Worm (Caenorhabditis elegans) whole organism, late embryonic: ENCODE results near the gene W09C2.10.

Experiments used
- C08G9.2 ChIP-seq: sonication (generic microtip); optimal IDR thresholded peaks from 2 replicates; lab custom pipeline; 2016; ENCODE audit warnings: mild to moderate bottlenecking, missing genetic modification characterization, moderate library complexity, missing compliant biosample characterization
- F13H6.1 ChIP-seq: sonication (generic microtip); optimal IDR thresholded peaks from 2 replicates; lab custom pipeline; 2016; ENCODE audit warnings: missing genetic modification characterization, missing compliant biosample characterization
- Y22D7AL.16 ChIP-seq: sonication (generic microtip); optimal IDR thresholded peaks from 2 replicates; lab custom pipeline; 2016; ENCODE audit warnings: missing genetic modification characterization, missing compliant biosample characterization
- ama-1 ChIP-seq: fragments of 150-350 bp; optimal IDR thresholded peaks from 2 replicates; lab custom pipeline; 2014
- ceh-14 ChIP-seq: sonication (generic microtip); optimal IDR thresholded peaks from 2 replicates; lab custom pipeline; 2016; ENCODE audit warnings: missing genotype, missing genetic modification characterization, missing compliant biosample characterization
- ceh-19 ChIP-seq: fragments of 200-800 bp; sonication (Bioruptor generic); optimal IDR thresholded peaks from 2 replicates; lab custom pipeline; 2018; ENCODE audit warnings: mild to moderate bottlenecking, missing genetic modification characterization, missing compliant biosample characterization
- ceh-2 ChIP-seq: sonication (generic microtip); optimal IDR thresholded peaks from 2 replicates; lab custom pipeline; 2016; ENCODE audit warnings: missing genotype, missing genetic modification characterization, missing compliant biosample characterization
- ceh-22 ChIP-seq: sonication (generic microtip); optimal IDR thresholded peaks from 2 replicates; lab custom pipeline; 2017; ENCODE audit warnings: missing biosample characterization, missing genetic modification characterization
- ceh-30 ChIP-seq: fragments of 150-350 bp; optimal IDR thresholded peaks from 2 replicates; lab custom pipeline; 2014; ENCODE audit warnings: missing biosample characterization, missing genetic modification characterization
- ceh-31 ChIP-seq: sonication (generic microtip); optimal IDR thresholded peaks from 2 replicates; lab custom pipeline; 2016; ENCODE audit warnings: missing genetic modification characterization, missing compliant biosample characterization
- ceh-34 ChIP-seq: sonication (generic microtip); optimal IDR thresholded peaks from 2 replicates; lab custom pipeline; 2016; ENCODE audit warnings: mild to moderate bottlenecking, missing genetic modification characterization, missing compliant biosample characterization
- ceh-45 ChIP-seq: fragments of 200-800 bp; sonication (Bioruptor generic); IDR thresholded peaks from 2 replicates; pipeline ENCODE4 v1.3.6; 2022; ENCODE audit warnings: missing genetic modification reagents, missing genetic modification characterization, missing compliant biosample characterization
- ceh-48 ChIP-seq: sonication (generic microtip); optimal IDR thresholded peaks from 2 replicates; lab custom pipeline; 2016; ENCODE audit warnings: missing genetic modification characterization, inconsistent platforms, missing compliant biosample characterization
- ceh-6 ChIP-seq: fragments of 200-800 bp; sonication (Bioruptor generic); optimal IDR thresholded peaks from 2 replicates; lab custom pipeline; 2018; ENCODE audit warnings: mild to moderate bottlenecking, missing genetic modification characterization, missing compliant biosample characterization
- ceh-9 ChIP-seq: sonication (generic microtip); optimal IDR thresholded peaks from 2 replicates; lab custom pipeline; 2016; ENCODE audit warnings: mild to moderate bottlenecking, missing genetic modification characterization, inconsistent platforms, missing compliant biosample characterization
- elt-2 ChIP-seq: sonication (generic microtip); optimal IDR thresholded peaks from 2 replicates; lab custom pipeline; 2016; ENCODE audit warnings: missing genetic modification reagents, missing genetic modification characterization, missing compliant biosample characterization
- ets-4 ChIP-seq: sonication (generic microtip); optimal IDR thresholded peaks from 2 replicates; lab custom pipeline; 2016; ENCODE audit warnings: missing genetic modification characterization, missing compliant biosample characterization
- fkh-6 ChIP-seq: sonication (generic microtip); optimal IDR thresholded peaks from 2 replicates; lab custom pipeline; 2016; ENCODE audit warnings: missing genetic modification characterization, missing compliant biosample characterization
- gmeb-2 ChIP-seq: sonication (generic microtip); optimal IDR thresholded peaks from 2 replicates; lab custom pipeline; 2016; ENCODE audit warnings: missing genetic modification characterization, inconsistent platforms, missing compliant biosample characterization
- hlh-13 ChIP-seq: fragments of 200-800 bp; sonication (Bioruptor generic); optimal IDR thresholded peaks from 2 replicates; lab custom pipeline; 2018; ENCODE audit warnings: mild to moderate bottlenecking, missing genetic modification characterization, missing compliant biosample characterization
- hlh-30 ChIP-seq: sonication (generic microtip); optimal IDR thresholded peaks from 2 replicates; lab custom pipeline; 2017; ENCODE audit warnings: antibody characterized with exemption, missing genetic modification characterization, missing compliant biosample characterization; ENCODE audit not compliant: insufficient read depth
- hlh-6 ChIP-seq: sonication (generic microtip); optimal IDR thresholded peaks from 2 replicates; lab custom pipeline; 2016; ENCODE audit warnings: missing genotype, missing genetic modification characterization, missing compliant biosample characterization
- madf-2 ChIP-seq: sonication (generic microtip); optimal IDR thresholded peaks from 2 replicates; lab custom pipeline; 2017; ENCODE audit warnings: missing genetic modification characterization, missing compliant biosample characterization
- nfya-1 ChIP-seq: sonication (generic microtip); optimal IDR thresholded peaks from 2 replicates; lab custom pipeline; 2017; ENCODE audit warnings: missing genetic modification characterization, mild to moderate bottlenecking, missing compliant biosample characterization, antibody characterized with exemption, moderate library complexity
- nhr-11 ChIP-seq: fragments of 150-350 bp; optimal IDR thresholded peaks from 2 replicates; lab custom pipeline; 2014; ENCODE audit warnings: missing biosample characterization, missing genetic modification characterization
- nhr-232 ChIP-seq: sonication (generic microtip); optimal IDR thresholded peaks from 2 replicates; lab custom pipeline; 2016; ENCODE audit warnings: missing genetic modification characterization, missing compliant biosample characterization
- odd-2 ChIP-seq: sonication (generic microtip); optimal IDR thresholded peaks from 2 replicates; lab custom pipeline; 2017; ENCODE audit warnings: antibody characterized with exemption, mild to moderate bottlenecking, missing genetic modification characterization, missing compliant biosample characterization
- pax-1 ChIP-seq: fragments of 150-350 bp; optimal IDR thresholded peaks from 2 replicates; lab custom pipeline; 2014; ENCODE audit warnings: missing biosample characterization, missing genetic modification characterization
- pros-1 ChIP-seq: fragments of 150-350 bp; optimal IDR thresholded peaks from 2 replicates; lab custom pipeline; 2014; ENCODE audit warnings: missing biosample characterization, missing genetic modification reagents, missing genetic modification characterization
- sox-2 ChIP-seq: fragments of 200-800 bp; sonication (Bioruptor generic); IDR thresholded peaks from 2 replicates; pipeline ENCODE4 v1.3.6; 2022; ENCODE audit warnings: missing genetic modification reagents, missing genetic modification characterization, missing compliant biosample characterization
- sox-4 ChIP-seq: sonication (generic microtip); optimal IDR thresholded peaks from 2 replicates; lab custom pipeline; 2017; ENCODE audit warnings: mild to moderate bottlenecking, missing genetic modification characterization, inconsistent platforms, missing compliant biosample characterization
- ttx-3 ChIP-seq: sonication (generic microtip); optimal IDR thresholded peaks from 2 replicates; lab custom pipeline; 2016; ENCODE audit warnings: missing genetic modification reagents, missing genetic modification characterization, missing compliant biosample characterization
- unc-3 ChIP-seq, 2 experiments: fragments of 200-800 bp in 1 of 2; sonication (Bioruptor generic) in 1 of 2; sonication (generic microtip) in 1 of 2; conservative IDR thresholded peaks in 1 of 2; optimal IDR thresholded peaks in 1 of 2; 2 replicates each; pipeline versions ENCODE4 v1.3.6 to Lab custom; 2016 to 2022; ENCODE audit warnings: missing compliant biosample characterization in 2 of 2, missing genetic modification characterization in 2 of 2, missing genetic modification reagents in 1 of 2
- unc-42 ChIP-seq: sonication (generic microtip); optimal IDR thresholded peaks from 2 replicates; lab custom pipeline; 2016; ENCODE audit warnings: missing genotype, missing genetic modification characterization, missing compliant biosample characterization
- unc-55 ChIP-seq: sonication (generic microtip); optimal IDR thresholded peaks from 2 replicates; lab custom pipeline; 2017; ENCODE audit warnings: missing biosample characterization, missing genetic modification reagents, missing genetic modification characterization

Gene W09C2.10

ce11 chrIV:9655556-9655955, 30.7 kb upstream of the W09C2.10 start:
- peak; percentile 85 for TF ChIP-seq unc-42
- no peak for TF ChIP-seq hlh-30 (tag; lab: Kevin White, UChicago)
- no peak for TF ChIP-seq ceh-2 (tag; lab: Kevin White, UChicago)
- no peak for TF ChIP-seq pros-1
- TF ChIP-seq ceh-22 (tag; lab: Kevin White, UChicago), result no peak
- TF ChIP-seq ceh-31 (tag; lab: Kevin White, UChicago), result no peak

- no peak for TF ChIP-seq unc-55 (GFP tag; lab: Kevin White, UChicago)
- TF ChIP-seq ceh-48 (tag; lab: Kevin White, UChicago), result no peak
- no peak for TF ChIP-seq nfya-1
- TF ChIP-seq pros-1, result no peak
- TF ChIP-seq F13H6.1 (tag; lab: Kevin White, UChicago), result no peak
- TF ChIP-seq fkh-6 (tag; lab: Kevin White, UChicago), result no peak
- TF ChIP-seq gmeb-2 (tag; lab: Kevin White, UChicago), result no peak
- no peak for TF ChIP-seq nhr-11 (tag; lab: Kevin White, UChicago)
- no peak for TF ChIP-seq ceh-30
- TF ChIP-seq ama-1 (lab: Kevin White, UChicago), result no peak
- no peak for TF ChIP-seq C08G9.2
- no peak for TF ChIP-seq sox-4 (tag; lab: Kevin White, UChicago)
- TF ChIP-seq unc-3 (GFP tag; conservative IDR thresholded peaks at IDR 0.05; lab: Robert Waterston, UW), result no peak
- no peak for TF ChIP-seq unc-3 (tag; optimal IDR thresholded peaks at IDR 0.05; lab: Kevin White, UChicago)
- no peak for TF ChIP-seq ceh-45 (GFP tag; lab: Robert Waterston, UW)
Observed at ce11 chrIV:9654017-9654416, 29.1 kb upstream of the W09C2.10 start, which contains the start of gene F58G6.7. Gene F58G6.7 (plus strand): TSS chrIV:9654317.

- no peak for TF ChIP-seq nhr-232 (tag; lab: Kevin White, UChicago)
- TF ChIP-seq sox-4 (tag; lab: Kevin White, UChicago), result no peak
- TF ChIP-seq sox-2 (GFP tag; lab: Robert Waterston, UW), result no peak
- TF ChIP-seq ceh-2 (tag; lab: Kevin White, UChicago), result no peak
- TF ChIP-seq odd-2 (tag; lab: Kevin White, UChicago), result no peak
Observed at ce11 chrIV:9653184-9653583, 28.3 kb upstream of the W09C2.10 start, which contains the start of gene F58G6.3. Gene F58G6.3 (plus strand): TSS chrIV:9653535.

- TF ChIP-seq elt-2 (tag; lab: Kevin White, UChicago) (peak; percentile 69), ttx-3 (tag; lab: Kevin White, UChicago) (no peak)
- TF ChIP-seq, all 69 proteins: peak for 1
Observed at ce11 chrIV:9651234-9651633, 26.4 kb upstream of the W09C2.10 start, which contains the start of gene chca-1. Gene chca-1 (plus strand): TSS chrIV:9651394.

- TF ChIP-seq ceh-9 (tag; lab: Kevin White, UChicago) (no peak), ceh-48 (tag; lab: Kevin White, UChicago) (no peak), ceh-19 (no peak), hlh-13 (GFP tag; lab: Kevin White, UChicago) (no peak), sox-4 (tag; lab: Kevin White, UChicago) (no peak), madf-2 (tag; lab: Kevin White, UChicago) (no peak), ceh-6 (GFP tag; lab: Kevin White, UChicago) (no peak), Y22D7AL.16 (no peak), ets-4 (tag; lab: Kevin White, UChicago) (no peak), F13H6.1 (tag; lab: Kevin White, UChicago) (no peak), C08G9.2 (no peak), ceh-14 (tag; lab: Kevin White, UChicago) (no peak), hlh-6 (tag; lab: Kevin White, UChicago) (no peak), pax-1 (tag; lab: Kevin White, UChicago) (no peak), ceh-34 (tag; lab: Kevin White, UChicago) (no peak), ttx-3 (tag; lab: Kevin White, UChicago) (no peak)
Observed at ce11 chrIV:9648682-9649081, 23.8 kb upstream of the W09C2.10 start, which contains the start of gene srm-3. Gene srm-3 (plus strand): TSS chrIV:9648982.
